Worm (Caenorhabditis elegans): ENCODE results near the gene tnt-4.

- TF ChIP-seq lsy-2 (tag; optimal IDR thresholded peaks at IDR 0.05) (no peak), lin-13 (GFP tag; optimal IDR thresholded peaks at IDR 0.05) (no peak), zag-1 (tag; optimal IDR thresholded peaks at IDR 0.05) (no peak), nhr-11 (tag; optimal IDR thresholded peaks at IDR 0.05) (no peak)
Measured at ce11 chrV:2031454-2031853, 38.7 kb upstream of the tnt-4 start, which contains the start of gene hil-6.

All from whole organism, L2 larva.